Fruit fly (Drosophila melanogaster) whole organism, adult: ENCODE measurements around the gene CG17032.

Experiments used
- CG11617 ChIP-seq: fragments of 200-800 bp; sonication (Bioruptor generic); optimal IDR thresholded peaks from 2 replicates; lab custom pipeline; 2017; ENCODE audit warnings: mild to moderate bottlenecking, missing biosample characterization, missing genetic modification reagents, missing genetic modification characterization
- CG12768 ChIP-seq: fragments of 200-800 bp; sonication (Bioruptor generic); optimal IDR thresholded peaks from 2 replicates; lab custom pipeline; 2017; ENCODE audit warnings: missing biosample characterization, missing genetic modification characterization, mild to moderate bottlenecking, moderate library complexity, missing genetic modification reagents
- CG14711 ChIP-seq: fragments of 200-800 bp; sonication (Bioruptor generic); optimal IDR thresholded peaks from 2 replicates; lab custom pipeline; 2018; ENCODE audit warnings: missing biosample characterization, mild to moderate bottlenecking, missing genetic modification characterization, moderate library complexity
- CG1620 ChIP-seq: fragments of 200-800 bp; sonication (Bioruptor generic); optimal IDR thresholded peaks from 2 replicates; lab custom pipeline; 2016; ENCODE audit warnings: missing biosample characterization, missing genetic modification characterization
- CG33017 ChIP-seq: fragments of 200-800 bp; sonication (Bioruptor generic); optimal IDR thresholded peaks from 2 replicates; lab custom pipeline; 2018; ENCODE audit warnings: missing biosample characterization, mild to moderate bottlenecking, missing genetic modification characterization, moderate library complexity
- CG5204 ChIP-seq: fragments of 200-800 bp; sonication (Bioruptor generic); optimal IDR thresholded peaks from 2 replicates; lab custom pipeline; 2016; ENCODE audit warnings: missing biosample characterization, missing genetic modification characterization
- CG7045 ChIP-seq: fragments of 200-800 bp; sonication (Bioruptor generic); optimal IDR thresholded peaks from 2 replicates; lab custom pipeline; 2017; ENCODE audit warnings: missing biosample characterization, mild to moderate bottlenecking, missing genetic modification characterization
- CG7101 ChIP-seq: fragments of 200-800 bp; sonication (Bioruptor generic); optimal IDR thresholded peaks from 2 replicates; lab custom pipeline; 2018; ENCODE audit warnings: missing biosample characterization, mild to moderate bottlenecking, missing genetic modification characterization, moderate library complexity
- Clk ChIP-seq: fragments of 200-800 bp; sonication (Bioruptor generic); optimal IDR thresholded peaks from 2 replicates; lab custom pipeline; 2017; ENCODE audit warnings: missing biosample characterization, missing genetic modification characterization
- Crg-1 ChIP-seq: fragments of 200-800 bp; sonication (Bioruptor generic); optimal IDR thresholded peaks from 2 replicates; lab custom pipeline; 2016; ENCODE audit warnings: missing biosample characterization, missing genetic modification characterization
- Hr96 ChIP-seq: fragments of 200-800 bp; sonication (Bioruptor generic); optimal IDR thresholded peaks from 2 replicates; lab custom pipeline; 2016; ENCODE audit warnings: missing biosample characterization, missing genetic modification characterization
- Mnt ChIP-seq: fragments of 200-800 bp; sonication (Bioruptor generic); optimal IDR thresholded peaks from 2 replicates; lab custom pipeline; 2016; ENCODE audit warnings: missing biosample characterization, mild to moderate bottlenecking, missing genetic modification characterization
- bab1 ChIP-seq: fragments of 200-800 bp; sonication (Bioruptor generic); optimal IDR thresholded peaks from 3 replicates; lab custom pipeline; 2019; ENCODE audit warnings: missing biosample characterization, mild to moderate bottlenecking, missing genetic modification characterization, moderate library complexity
- cic ChIP-seq: fragments of 200-800 bp; sonication (Bioruptor generic); optimal IDR thresholded peaks from 2 replicates; lab custom pipeline; 2017; ENCODE audit warnings: missing biosample characterization, mild to moderate bottlenecking, missing genetic modification characterization, moderate library complexity
- cnc ChIP-seq, 2 experiments: fragments of >200 bp; optimal IDR thresholded peaks; 2 replicates each; lab custom pipeline; 2017
- kay ChIP-seq: fragments of 200-800 bp; sonication (Bioruptor generic); peaks from one replicate; lab custom pipeline; 2016; ENCODE audit warnings: missing biosample characterization, missing genetic modification characterization, borderline replicate concordance
- ovo ChIP-seq: fragments of 200-800 bp; sonication (Bioruptor generic); optimal IDR thresholded peaks from 2 replicates; lab custom pipeline; 2016; ENCODE audit warnings: missing biosample characterization, missing genetic modification characterization
- pad ChIP-seq: fragments of 200-800 bp; sonication (Bioruptor generic); optimal IDR thresholded peaks from 3 replicates; lab custom pipeline; 2017; ENCODE audit warnings: missing biosample characterization, missing genetic modification characterization, mild to moderate bottlenecking, moderate library complexity, missing genetic modification reagents
- tj ChIP-seq: fragments of 200-800 bp; sonication (Bioruptor generic); optimal IDR thresholded peaks from 3 replicates; lab custom pipeline; 2017; ENCODE audit warnings: missing biosample characterization, mild to moderate bottlenecking, missing genetic modification characterization, moderate library complexity
- toe ChIP-seq: fragments of 200-800 bp; sonication (Bioruptor generic); optimal IDR thresholded peaks from 2 replicates; lab custom pipeline; 2016; ENCODE audit warnings: missing biosample characterization, missing genetic modification characterization

The CG17032 gene

DNA sequence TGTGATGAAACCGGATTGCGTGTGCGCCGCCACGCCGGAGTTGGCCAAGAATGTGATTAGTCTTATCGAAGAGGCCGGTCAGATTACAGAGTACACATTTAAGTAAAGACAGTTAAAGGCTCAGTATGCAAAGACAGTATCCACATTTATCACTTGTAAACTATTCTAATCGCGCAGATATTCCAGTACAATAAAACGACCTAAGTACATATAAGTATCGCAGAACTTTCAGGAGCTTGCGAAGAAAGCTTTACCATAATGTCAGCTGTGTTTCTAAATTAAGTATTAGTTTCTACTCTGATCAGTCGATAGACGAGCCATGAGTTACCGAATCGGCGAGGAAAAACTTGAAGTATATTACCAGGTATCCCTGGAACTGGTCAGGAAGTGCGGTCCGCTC lies 19.6 kb downstream of the CG17032 start, which contains the start of gene CG17028:
TSS of gene CG17028 (plus strand) at position 301 of the 400 bp plus-strand sequence.
- TF ChIP-seq Mnt (GFP tag; lab: Kevin White, UChicago): no peak
- TF ChIP-seq cnc (optimal IDR thresholded peaks at IDR 0.05; lab: Kevin White, UChicago): no peak
- TF ChIP-seq CG33017: peak; percentile 24

- no peak for TF ChIP-seq kay (GFP tag; lab: Kevin White, UChicago)
These were observed 20.6 kb downstream of the CG17032 start for dm6 chr3L:15979240-15979639.

dm6 chr3L:15979912-15980311 lies 21.3 kb downstream of the CG17032 start, which contains the start of gene CG17027:
Gene CG17027, plus strand, starts transcription at chr3L:15980100.
- peak; percentile 59 for TF ChIP-seq cic
- no peak for TF ChIP-seq bab1

DNA sequence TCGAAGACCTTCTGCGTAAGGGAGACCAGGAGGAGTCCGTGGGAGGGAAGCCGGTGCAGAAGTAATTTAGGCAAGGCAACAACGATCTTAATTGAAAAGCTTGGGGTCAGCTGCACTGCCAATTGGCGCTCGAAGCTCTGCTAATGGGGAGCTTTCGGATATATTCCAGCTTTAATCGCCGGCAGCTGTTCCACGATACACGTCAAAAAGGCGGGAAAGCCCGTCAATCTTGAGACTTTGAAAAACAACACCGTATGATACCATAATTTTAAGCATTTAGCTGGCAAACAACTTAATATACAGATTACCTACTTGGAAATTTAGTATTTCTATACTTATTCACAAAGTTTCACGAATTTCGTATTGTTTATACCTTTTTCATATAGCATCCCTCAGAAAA lies 22.8 kb downstream of the CG17032 start:
- TF ChIP-seq kay (GFP tag; lab: Kevin White, UChicago) (no peak), CG11617 (no peak), CG7045 (no peak), CG33017 (no peak), bab1 (no peak), CG7101 (no peak), Mnt (GFP tag; lab: Kevin White, UChicago) (no peak), CG5204 (GFP tag; lab: Kevin White, UChicago) (no peak), CG1620 (GFP tag; lab: Kevin White, UChicago) (no peak), CG12768 (GFP tag; lab: Kevin White, UChicago) (no peak), tj (GFP tag; lab: Kevin White, UChicago) (no peak), Clk (no peak), Hr96 (no peak), CG14711 (tag; lab: Kevin White, UChicago) (no peak), cnc (optimal IDR thresholded peaks at IDR 0.05; lab: Kevin White, UChicago) (no peak), toe (GFP tag; lab: Kevin White, UChicago) (no peak), cic (no peak), Crg-1 (no peak), ovo (GFP tag; lab: Kevin White, UChicago) (no peak), pad (no peak)

dm6 chr3L:15982148-15982547 lies 23.5 kb downstream of the CG17032 start:
- TF ChIP-seq CG11617: no peak
- TF ChIP-seq kay (GFP tag; lab: Kevin White, UChicago): no peak
- no peak for TF ChIP-seq CG33017
- no peak for TF ChIP-seq CG7045
- no peak for TF ChIP-seq CG7101
- TF ChIP-seq ovo (GFP tag; lab: Kevin White, UChicago): no peak
- no peak for TF ChIP-seq CG5204 (GFP tag; lab: Kevin White, UChicago)
- no peak for TF ChIP-seq tj (GFP tag; lab: Kevin White, UChicago)
- TF ChIP-seq CG14711 (tag; lab: Kevin White, UChicago): no peak
- no peak for TF ChIP-seq cnc (optimal IDR thresholded peaks at IDR 0.05; lab: Kevin White, UChicago)

dm6 chr3L:15982783-15983432 lies 24.3 kb downstream of the CG17032 start, which contains the start of the genes brm and Arl1:
Gene brm, minus strand, starts transcription at chr3L:15982869.
Gene Arl1, plus strand, starts transcription at chr3L:15983135.
- peak; percentile 95 for TF ChIP-seq pad
- TF ChIP-seq CG14711 (tag; lab: Kevin White, UChicago): peak; percentile 98
- peak; percentile 99 for TF ChIP-seq CG11617
- TF ChIP-seq Hr96: peak; percentile 95
- peak; percentile 99 for TF ChIP-seq bab1
- TF ChIP-seq toe (GFP tag; lab: Kevin White, UChicago): peak; percentile 99
- TF ChIP-seq CG1620 (GFP tag; lab: Kevin White, UChicago): peak; percentile 97
- peak; percentile 93 for TF ChIP-seq cic
- peak; percentile 99 for TF ChIP-seq CG7045
- TF ChIP-seq ovo (GFP tag; lab: Kevin White, UChicago): peak; percentile 98
- peak; percentile 99 for TF ChIP-seq Clk
- TF ChIP-seq tj (GFP tag; lab: Kevin White, UChicago): peak; percentile 93
- TF ChIP-seq cnc (optimal IDR thresholded peaks at IDR 0.05; lab: Kevin White, UChicago): no peak
- peak; percentile 99 for TF ChIP-seq CG7101
- peak; percentile 99 for TF ChIP-seq CG12768 (GFP tag; lab: Kevin White, UChicago)
- no peak for TF ChIP-seq kay (GFP tag; lab: Kevin White, UChicago)
- TF ChIP-seq Mnt (GFP tag; lab: Kevin White, UChicago): peak; percentile 95
- TF ChIP-seq CG33017: peak; percentile 98
- peak; percentile 97 for TF ChIP-seq Crg-1
- TF ChIP-seq CG5204 (GFP tag; lab: Kevin White, UChicago): peak; percentile 97

DNA sequence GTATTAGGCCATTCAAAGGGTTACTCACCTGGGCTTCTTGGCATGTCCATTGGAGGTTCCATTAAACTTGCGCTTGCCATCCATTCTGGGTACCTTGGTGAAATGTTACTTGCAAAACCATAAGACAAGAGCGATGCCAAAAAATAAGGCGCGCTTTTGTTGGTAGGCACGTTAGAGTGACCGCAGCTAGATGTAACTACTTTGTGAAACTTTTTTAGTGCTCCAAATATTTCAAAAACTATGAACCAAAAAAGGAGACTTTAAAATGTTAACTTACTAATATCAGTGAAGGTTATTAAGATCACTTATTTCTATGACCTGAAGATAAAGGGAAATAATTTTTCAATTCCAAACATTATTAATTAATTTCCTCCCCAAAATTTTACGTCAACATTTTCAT lies 29.0 kb downstream of the CG17032 start, which contains the start of gene PolD1:
TSS of gene PolD1 (minus strand) at position 181 of the 400 bp plus-strand sequence.
- TF ChIP-seq ovo (GFP tag; lab: Kevin White, UChicago) (no peak), CG5204 (GFP tag; lab: Kevin White, UChicago) (no peak), CG12768 (GFP tag; lab: Kevin White, UChicago) (no peak), CG7045 (no peak), Clk (no peak), bab1 (no peak), pad (no peak), Mnt (GFP tag; lab: Kevin White, UChicago) (no peak), CG11617 (no peak)
